Worm (Caenorhabditis elegans): ENCODE results near the gene F56C4.2.
A peak's percentile ranks its signal among the peaks of the same experiment; 100 is the strongest.

Gene F56C4.2

ce11 chrIV:10612281-10612680, 26.8 kb upstream of the F56C4.2 start:
- TF ChIP-seq nhr-21 (tag; optimal IDR thresholded peaks at IDR 0.05): peak; percentile 8
- peak; percentile 27 for TF ChIP-seq sma-3 (GFP tag; optimal IDR thresholded peaks at IDR 0.05)
- no peak for TF ChIP-seq egl-27 (tag; optimal IDR thresholded peaks at IDR 0.05)
- peak; percentile 10 for TF ChIP-seq sma-9 (GFP tag; optimal IDR thresholded peaks at IDR 0.05)
- no peak for TF ChIP-seq sma-9 (tag; optimal IDR thresholded peaks at IDR 0.05)
- peak; percentile 37 for TF ChIP-seq nhr-25 (tag; optimal IDR thresholded peaks at IDR 0.05)

- peak; percentile 49 for TF ChIP-seq nhr-25 (tag; optimal IDR thresholded peaks at IDR 0.05)
- no peak for TF ChIP-seq mab-5 (tag; optimal IDR thresholded peaks at IDR 0.05)
Measured at ce11 chrIV:10614918-10615477, 24.1 kb upstream of the F56C4.2 start, which contains the start of gene ptr-14. Gene ptr-14 (plus strand): TSS chrIV:10615427.

- TF ChIP-seq elt-3 (tag; optimal IDR thresholded peaks at IDR 0.05) (no peak), nhr-21 (tag; optimal IDR thresholded peaks at IDR 0.05) (peak; percentile 31), nhr-77 (tag; optimal IDR thresholded peaks at IDR 0.05) (no peak), alr-1 (tag; optimal IDR thresholded peaks at IDR 0.05) (no peak), R02D3.7 (tag; optimal IDR thresholded peaks at IDR 0.05) (no peak), nhr-6 (tag; optimal IDR thresholded peaks at IDR 0.05) (no peak), egl-27 (tag; optimal IDR thresholded peaks at IDR 0.05) (no peak), mdl-1 (tag; optimal IDR thresholded peaks at IDR 0.05) (no peak)
Measured at ce11 chrIV:10616366-10616765, 22.7 kb upstream of the F56C4.2 start.

- TF ChIP-seq nhr-25 (tag; optimal IDR thresholded peaks at IDR 0.05) (peak; percentile 81), nhr-21 (tag; optimal IDR thresholded peaks at IDR 0.05) (peak; percentile 2), blmp-1 (tag; optimal IDR thresholded peaks at IDR 0.05; ENCODE audit: insufficient read depth) (no peak), crh-2 (tag; optimal IDR thresholded peaks at IDR 0.05) (peak; percentile 21), nhr-129 (tag; optimal IDR thresholded peaks at IDR 0.05) (peak; percentile 3), mdl-1 (tag; optimal IDR thresholded peaks at IDR 0.05) (no peak)
Measured at ce11 chrIV:10617099-10617498, 22.0 kb upstream of the F56C4.2 start.

- TF ChIP-seq elt-3 (tag; optimal IDR thresholded peaks at IDR 0.05) (no peak), crh-2 (tag; optimal IDR thresholded peaks at IDR 0.05) (no peak), mab-5 (tag; optimal IDR thresholded peaks at IDR 0.05) (no peak), unc-62 (GFP tag; optimal IDR thresholded peaks at IDR 0.05) (no peak), gmeb-1 (tag; optimal IDR thresholded peaks at IDR 0.05) (no peak), Y55F3AM.14 (GFP tag; optimal IDR thresholded peaks at IDR 0.05) (no peak), mbf-1 (tag; optimal IDR thresholded peaks at IDR 0.05) (no peak), nhr-21 (tag; optimal IDR thresholded peaks at IDR 0.05) (no peak), ztf-11 (tag; optimal IDR thresholded peaks at IDR 0.05) (no peak), nhr-12 (tag; optimal IDR thresholded peaks at IDR 0.05) (no peak), nhr-77 (tag; optimal IDR thresholded peaks at IDR 0.05) (no peak), unc-39 (tag; optimal IDR thresholded peaks at IDR 0.05) (no peak), sma-3 (GFP tag; optimal IDR thresholded peaks at IDR 0.05) (no peak)
Measured at ce11 chrIV:10620811-10621210, 18.3 kb upstream of the F56C4.2 start, which contains the start of gene R09H10.7. Gene R09H10.7 (plus strand): TSS chrIV:10621111.

ce11 chrIV:10628724-10629123, 10.4 kb upstream of the F56C4.2 start, which contains the start of gene R09H10.5:
Gene R09H10.5 (minus strand): TSS chrIV:10628829.
- TF ChIP-seq ama-1 (optimal IDR thresholded peaks at IDR 0.05): no peak
- TF ChIP-seq elt-1 (tag; optimal IDR thresholded peaks at IDR 0.05): no peak
- peak; percentile 53 for TF ChIP-seq fos-1 (tag; optimal IDR thresholded peaks at IDR 0.05)

ce11 chrIV:10630953-10631554, 8.0 kb upstream of the F56C4.2 start, which contains the start of gene F56C4.4:
Gene F56C4.4 (minus strand): TSS chrIV:10631267.
- no peak for TF ChIP-seq mab-5 (tag; optimal IDR thresholded peaks at IDR 0.05)
- peak; percentile 41 for TF ChIP-seq fos-1 (tag; optimal IDR thresholded peaks at IDR 0.05)
- peak; percentile 55 for TF ChIP-seq crh-2 (tag; optimal IDR thresholded peaks at IDR 0.05)

ce11 chrIV:10636649-10637048, 2.4 kb upstream of the F56C4.2 start, which contains the start of gene F56C4.1:
Gene F56C4.1 (plus strand): TSS chrIV:10636949.
- TF ChIP-seq unc-62 (GFP tag; optimal IDR thresholded peaks at IDR 0.05) (no peak), elt-1 (tag; optimal IDR thresholded peaks at IDR 0.05) (no peak), ZK546.5 (tag; optimal IDR thresholded peaks at IDR 0.05) (no peak), zag-1 (tag; optimal IDR thresholded peaks at IDR 0.05) (no peak), ztf-1 (GFP tag; conservative IDR thresholded peaks at IDR 0.05) (no peak), alr-1 (tag; optimal IDR thresholded peaks at IDR 0.05) (no peak), nhr-6 (tag; optimal IDR thresholded peaks at IDR 0.05) (no peak), sma-9 (GFP tag; optimal IDR thresholded peaks at IDR 0.05) (no peak), sma-9 (tag; optimal IDR thresholded peaks at IDR 0.05) (no peak), elt-3 (tag; optimal IDR thresholded peaks at IDR 0.05) (no peak), lin-11 (tag; optimal IDR thresholded peaks at IDR 0.05) (no peak), ceh-16 (tag; optimal IDR thresholded peaks at IDR 0.05) (no peak), dmd-4 (tag; optimal IDR thresholded peaks at IDR 0.05) (no peak), Y55F3AM.14 (GFP tag; optimal IDR thresholded peaks at IDR 0.05) (no peak), skn-1 (tag; optimal IDR thresholded peaks at IDR 0.05) (no peak), ama-1 (optimal IDR thresholded peaks at IDR 0.05) (no peak), unc-55 (GFP tag; optimal IDR thresholded peaks at IDR 0.05) (no peak), nhr-237 (tag; optimal IDR thresholded peaks at IDR 0.05) (no peak)
